Worm (Caenorhabditis elegans) whole organism, midembryonic: ENCODE measurements around the gene T04A11.1.

Experiments
- flt-1 ChIP-seq: fragments of 200-800 bp; sonication (Bioruptor generic); IDR thresholded peaks from 2 replicates; pipeline ENCODE4 v1.3.6; 2022; ENCODE audit warnings: missing genetic modification characterization, missing compliant biosample characterization
- ref-1 ChIP-seq: fragments of 200-800 bp; sonication (Bioruptor generic); conservative IDR thresholded peaks from 2 replicates; pipeline ENCODE4 v1.3.6; 2022; ENCODE audit warnings: missing genetic modification reagents, missing genetic modification characterization, missing compliant biosample characterization
- ztf-29 ChIP-seq: fragments of 200-800 bp; sonication (Bioruptor generic); IDR thresholded peaks from 2 replicates; pipeline ENCODE4 v1.3.6; 2022; ENCODE audit warnings: missing genetic modification reagents, missing genetic modification characterization, missing compliant biosample characterization

DNA sequence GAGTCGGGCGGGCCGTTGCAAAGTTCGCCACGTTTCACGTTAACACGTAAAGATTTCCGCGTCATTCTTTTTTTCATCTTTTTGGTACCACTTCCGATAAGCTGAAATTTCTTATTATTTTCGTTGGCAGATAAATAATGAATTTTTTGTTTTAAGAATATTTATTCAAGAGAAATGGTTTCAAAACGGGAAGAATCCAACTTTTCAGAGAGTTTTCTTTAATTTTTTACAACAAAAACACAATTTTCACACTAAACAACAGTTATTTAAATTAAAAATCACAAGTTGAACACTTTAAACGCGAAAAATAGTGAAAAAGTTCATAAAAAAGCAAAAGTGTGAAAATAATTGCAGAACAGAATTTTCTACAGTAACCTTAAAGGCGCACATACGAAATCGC, 22.7 kb downstream of the T04A11.1 start, which contains the start of gene spe-44:
- TF ChIP-seq flt-1 (GFP tag; lab: Robert Waterston, UW) (no peak), ztf-29 (GFP tag; lab: Robert Waterston, UW) (no peak), ref-1 (GFP tag; lab: Robert Waterston, UW) (no peak)
